Worm (Caenorhabditis elegans) whole organism, L1 larva: ENCODE results near the gene odd-1.
A peak's percentile ranks its signal among the peaks of the same experiment; 100 is the strongest.

Experiments
- C04F5.9 ChIP-seq: sonication (generic microtip); optimal IDR thresholded peaks from 2 replicates; lab custom pipeline; 2016; ENCODE audit warnings: missing genetic modification characterization, missing compliant biosample characterization
- Y116A8C.19 ChIP-seq: sonication (generic microtip); optimal IDR thresholded peaks from 2 replicates; lab custom pipeline; 2016; ENCODE audit warnings: missing compliant biosample characterization, missing genetic modification characterization, borderline replicate concordance
- aha-1 ChIP-seq: fragments of 150-350 bp; optimal IDR thresholded peaks from 2 replicates; lab custom pipeline; 2014; ENCODE audit warnings: missing biosample characterization, missing genetic modification characterization
- ama-1 ChIP-seq: fragments of 150-350 bp; optimal IDR thresholded peaks from 2 replicates; lab custom pipeline; 2014
- blmp-1 ChIP-seq: fragments of 150-350 bp; optimal IDR thresholded peaks from 2 replicates; lab custom pipeline; 2014; ENCODE audit warnings: missing biosample characterization, missing genetic modification characterization
- ceh-8 ChIP-seq: fragments of 200-800 bp; sonication (Bioruptor generic); optimal IDR thresholded peaks from 2 replicates; lab custom pipeline; 2018; ENCODE audit warnings: mild to moderate bottlenecking, missing genetic modification characterization, moderate library complexity, missing compliant biosample characterization
- ceh-82 ChIP-seq, 3 experiments: fragments of 150-350 bp in 1 of 3; sonication (generic microtip) in 2 of 3; optimal IDR thresholded peaks; 2 replicates each; lab custom pipeline; 2014 to 2017; ENCODE audit warnings: missing biosample characterization in 3 of 3, missing genetic modification characterization in 3 of 3
- ceh-88 ChIP-seq: fragments of 200-800 bp; sonication (Bioruptor generic); IDR thresholded peaks from 2 replicates; pipeline ENCODE4 v1.3.6; 2022; ENCODE audit warnings: missing genetic modification characterization, missing compliant biosample characterization
- ceh-90 ChIP-seq: sonication (generic microtip); optimal IDR thresholded peaks from 2 replicates; lab custom pipeline; 2016; ENCODE audit warnings: missing genetic modification characterization, missing compliant biosample characterization
- dpl-1 ChIP-seq, 3 experiments: fragments of 150-350 bp in 2 of 3; sonication (generic microtip) in 1 of 3; optimal IDR thresholded peaks; 2 replicates each; lab custom pipeline; 2014 to 2017; ENCODE audit warnings: missing biosample characterization in 3 of 3, missing genetic modification characterization in 3 of 3, missing genetic modification reagents in 3 of 3
- efl-1 ChIP-seq, 4 experiments: fragments of 150-350 bp; optimal IDR thresholded peaks in 3 of 4; peaks in 1 of 4; 1 replicate in 1 of 4; 2 replicates in 3 of 4; lab custom pipeline; 2014; ENCODE audit warnings: missing biosample characterization in 2 of 4, missing genetic modification characterization in 2 of 4, missing genetic modification reagents in 2 of 4
- efl-3 ChIP-seq: fragments of 200-800 bp; sonication (Bioruptor generic); optimal IDR thresholded peaks from 2 replicates; lab custom pipeline; 2018; ENCODE audit warnings: mild to moderate bottlenecking, missing genetic modification characterization, missing compliant biosample characterization
- egl-13 ChIP-seq: sonication (generic microtip); optimal IDR thresholded peaks from 2 replicates; lab custom pipeline; 2016; ENCODE audit warnings: missing genotype, missing genetic modification reagents, missing genetic modification characterization, missing compliant biosample characterization
- egl-27 ChIP-seq, 2 experiments: fragments of 150-350 bp in 1 of 2; sonication (generic microtip); optimal IDR thresholded peaks; 3 replicates each; lab custom pipeline; 2017 to 2018; ENCODE audit warnings: missing biosample characterization in 2 of 2, missing genetic modification characterization in 2 of 2, missing genetic modification reagents in 2 of 2
- elt-2 ChIP-seq: sonication (generic microtip); optimal IDR thresholded peaks from 2 replicates; lab custom pipeline; 2016; ENCODE audit warnings: missing genetic modification characterization, mild to moderate bottlenecking, inconsistent platforms, missing compliant biosample characterization, missing genetic modification reagents
- fos-1 ChIP-seq: fragments of 150-350 bp; optimal IDR thresholded peaks from 2 replicates; lab custom pipeline; 2014; ENCODE audit warnings: missing biosample characterization, missing genetic modification characterization
- grh-1 ChIP-seq: fragments of 200-800 bp; sonication (Bioruptor generic); IDR thresholded peaks from 2 replicates; pipeline ENCODE4 v1.3.6; 2022; ENCODE audit warnings: missing genetic modification reagents, missing genetic modification characterization, missing compliant biosample characterization
- hlh-17 ChIP-seq: fragments of 200-800 bp; sonication (Bioruptor generic); optimal IDR thresholded peaks from 2 replicates; lab custom pipeline; 2018; ENCODE audit warnings: missing genetic modification characterization, mild to moderate bottlenecking, missing compliant biosample characterization, moderate library complexity, borderline replicate concordance
- irx-1 ChIP-seq: sonication (generic microtip); optimal IDR thresholded peaks from 2 replicates; lab custom pipeline; 2016; ENCODE audit warnings: missing genetic modification characterization, missing compliant biosample characterization
- isw-1 ChIP-seq: fragments of 200-800 bp; sonication (Bioruptor generic); IDR thresholded peaks from 2 replicates; pipeline ENCODE4 v1.3.6; 2022; ENCODE audit warnings: missing genetic modification characterization, missing compliant biosample characterization
- lin-13 ChIP-seq: fragments of 150-350 bp; optimal IDR thresholded peaks from 2 replicates; lab custom pipeline; 2014; ENCODE audit warnings: missing biosample characterization, missing genetic modification reagents, missing genetic modification characterization
- lin-15B ChIP-seq: fragments of 150-350 bp; sonication (generic microtip); optimal IDR thresholded peaks from 3 replicates; lab custom pipeline; 2014; ENCODE audit warnings: missing biosample characterization, missing genetic modification characterization
- mab-9 ChIP-seq: fragments of 200-800 bp; sonication (Bioruptor generic); IDR thresholded peaks from 2 replicates; pipeline ENCODE4 v1.3.6; 2022; ENCODE audit warnings: missing genetic modification reagents, missing genetic modification characterization, missing compliant biosample characterization
- mef-2 ChIP-seq: fragments of 150-350 bp; optimal IDR thresholded peaks from 2 replicates; lab custom pipeline; 2014; ENCODE audit warnings: missing biosample characterization, missing genetic modification characterization
- mep-1 ChIP-seq: fragments of 150-350 bp; optimal IDR thresholded peaks from 2 replicates; lab custom pipeline; 2014; ENCODE audit warnings: missing biosample characterization, missing genetic modification characterization
- nhr-11 ChIP-seq: fragments of 150-350 bp; optimal IDR thresholded peaks from 2 replicates; lab custom pipeline; 2014; ENCODE audit warnings: missing biosample characterization, missing genetic modification characterization
- nhr-20 ChIP-seq: sonication (generic microtip); optimal IDR thresholded peaks from 2 replicates; lab custom pipeline; 2016; ENCODE audit warnings: mild to moderate bottlenecking, missing genetic modification characterization, missing compliant biosample characterization
- nhr-237 ChIP-seq: fragments of 150-350 bp; optimal IDR thresholded peaks from 2 replicates; lab custom pipeline; 2014; ENCODE audit warnings: missing biosample characterization, missing genetic modification characterization
- nhr-77 ChIP-seq: fragments of 150-350 bp; optimal IDR thresholded peaks from 2 replicates; lab custom pipeline; 2014; ENCODE audit warnings: missing biosample characterization, missing genetic modification characterization
- nhr-84 ChIP-seq: sonication (generic microtip); optimal IDR thresholded peaks from 2 replicates; lab custom pipeline; 2017; ENCODE audit warnings: missing biosample characterization, missing genetic modification characterization
- nhr-85 ChIP-seq: sonication (generic microtip); peaks from one replicate; lab custom pipeline; 2016; ENCODE audit warnings: missing genetic modification characterization, inconsistent platforms, missing compliant biosample characterization
- pqm-1 ChIP-seq: sonication (generic microtip); optimal IDR thresholded peaks from 3 replicates; lab custom pipeline; 2017; ENCODE audit warnings: missing biosample characterization, missing genetic modification characterization
- rnt-1 ChIP-seq: sonication (generic microtip); optimal IDR thresholded peaks from 2 replicates; lab custom pipeline; 2016; ENCODE audit warnings: mild to moderate bottlenecking, missing genetic modification characterization, moderate library complexity, missing compliant biosample characterization
- sox-4 ChIP-seq: sonication (generic microtip); optimal IDR thresholded peaks from 2 replicates; lab custom pipeline; 2016; ENCODE audit warnings: missing genetic modification characterization, missing compliant biosample characterization
- sptf-1 ChIP-seq: fragments of 150-350 bp; optimal IDR thresholded peaks from 2 replicates; lab custom pipeline; 2014; ENCODE audit warnings: missing biosample characterization, missing genetic modification characterization
- sup-37 ChIP-seq: fragments of 200-800 bp; sonication (Bioruptor generic); optimal IDR thresholded peaks from 2 replicates; lab custom pipeline; 2018; ENCODE audit warnings: mild to moderate bottlenecking, missing genetic modification characterization, missing compliant biosample characterization
- swsn-7 ChIP-seq: sonication (generic microtip); optimal IDR thresholded peaks from 2 replicates; lab custom pipeline; 2016; ENCODE audit warnings: missing genetic modification characterization, missing compliant biosample characterization
- tbx-2 ChIP-seq: sonication (generic microtip); optimal IDR thresholded peaks from 2 replicates; lab custom pipeline; 2016; ENCODE audit warnings: missing genetic modification characterization, missing compliant biosample characterization
- unc-98 ChIP-seq: fragments of 200-800 bp; sonication (Bioruptor generic); IDR thresholded peaks from 2 replicates; pipeline ENCODE4 v1.3.6; 2022; ENCODE audit warnings: missing genetic modification characterization, missing compliant biosample characterization
- vab-15 ChIP-seq: sonication (generic microtip); optimal IDR thresholded peaks from 2 replicates; lab custom pipeline; 2017; ENCODE audit warnings: missing genotype, mild to moderate bottlenecking, missing genetic modification characterization, missing compliant biosample characterization
- xbp-1 ChIP-seq: sonication (generic microtip); optimal IDR thresholded peaks from 2 replicates; lab custom pipeline; 2016; ENCODE audit warnings: missing genetic modification characterization, missing compliant biosample characterization
- zag-1 ChIP-seq: fragments of 150-350 bp; optimal IDR thresholded peaks from 2 replicates; lab custom pipeline; 2014; ENCODE audit warnings: missing biosample characterization, missing genetic modification characterization
- zip-4 ChIP-seq: fragments of 200-800 bp; sonication (Bioruptor generic); optimal IDR thresholded peaks from 2 replicates; lab custom pipeline; 2018; ENCODE audit warnings: mild to moderate bottlenecking, missing genetic modification characterization, moderate library complexity, missing compliant biosample characterization
- ztf-4 ChIP-seq: fragments of 150-350 bp; optimal IDR thresholded peaks from 2 replicates; lab custom pipeline; 2014; ENCODE audit warnings: missing biosample characterization, missing genetic modification characterization

Gene odd-1

ce11 chrIII:7087691-7088323, 20.3 kb upstream of the odd-1 start, which contains the start of gene fubl-2 (continued):
- TF ChIP-seq ceh-88 (GFP tag; lab: Robert Waterston, UW) = no peak
- TF ChIP-seq nhr-84 = no peak
- peak; percentile 74 for TF ChIP-seq xbp-1 (tag; lab: Kevin White, UChicago)
- TF ChIP-seq aha-1 (tag; lab: Kevin White, UChicago) = no peak
- peak; percentile 34 for TF ChIP-seq blmp-1 (tag; lab: Kevin White, UChicago)
- TF ChIP-seq efl-1 (optimal IDR thresholded peaks at IDR 0.05; lab: Kevin White, UChicago) = peak; percentile 73 to 74
- TF ChIP-seq efl-1 (GFP tag; optimal IDR thresholded peaks at IDR 0.05 in 1 of 2; lab: Kevin White, UChicago) = peak in 1 of 2 experiments; percentile 51
- TF ChIP-seq vab-15 (tag; lab: Kevin White, UChicago) = peak; percentile 51
- peak; percentile 66 for TF ChIP-seq swsn-7
- no peak for TF ChIP-seq nhr-237
- peak; percentile 51 for TF ChIP-seq irx-1 (tag; lab: Kevin White, UChicago)
- no peak for TF ChIP-seq zag-1
- TF ChIP-seq egl-13 (tag; lab: Kevin White, UChicago) = peak; percentile 73
- TF ChIP-seq pqm-1 (tag; lab: Kevin White, UChicago) = no peak
- no peak for TF ChIP-seq elt-2 (tag; lab: Kevin White, UChicago)
- TF ChIP-seq zip-4 (GFP tag; lab: Kevin White, UChicago) = no peak
- no peak for TF ChIP-seq mef-2 (tag; lab: Kevin White, UChicago)
- TF ChIP-seq tbx-2 (tag; lab: Kevin White, UChicago) = peak; percentile 67
- peak; percentile 20 for TF ChIP-seq nhr-77 (tag; lab: Kevin White, UChicago)
- TF ChIP-seq nhr-85 (tag; lab: Kevin White, UChicago) = peak; percentile 87
- TF ChIP-seq sup-37 (GFP tag; lab: Kevin White, UChicago) = no peak
- peak; percentile 94 for TF ChIP-seq rnt-1 (tag; lab: Kevin White, UChicago)
- TF ChIP-seq lin-13 (GFP tag; lab: Kevin White, UChicago) = peak; percentile 32
- peak; percentile 46 for TF ChIP-seq isw-1 (GFP tag; lab: Robert Waterston, UW)
- TF ChIP-seq unc-98 (GFP tag; lab: Robert Waterston, UW) = no peak; the same call in 1 of the 2 replicates
- TF ChIP-seq egl-27 (tag; optimal IDR thresholded peaks at IDR 0.05; lab: Kevin White, UChicago) = no peak
- peak; percentile 19 for TF ChIP-seq fos-1 (tag; lab: Kevin White, UChicago)
- no peak for TF ChIP-seq sptf-1 (tag; lab: Kevin White, UChicago)
- no peak for TF ChIP-seq hlh-17 (GFP tag; lab: Kevin White, UChicago)
- peak; percentile 66 for TF ChIP-seq lin-15B (tag; lab: Kevin White, UChicago)
- TF ChIP-seq Y116A8C.19 (tag; lab: Kevin White, UChicago) = no peak
- peak; percentile 74 for TF ChIP-seq nhr-20
- TF ChIP-seq dpl-1 (GFP tag; optimal IDR thresholded peaks at IDR 0.05; lab: Kevin White, UChicago) = peak; percentile 53 to 71 (median 54)
- no peak for TF ChIP-seq ceh-8
- peak; percentile 12 to 45 (median 20) for TF ChIP-seq ceh-82 (tag; optimal IDR thresholded peaks at IDR 0.05; lab: Kevin White, UChicago)
- no peak for TF ChIP-seq ztf-4 (tag; lab: Kevin White, UChicago)
- no peak for TF ChIP-seq efl-3 (GFP tag; lab: Kevin White, UChicago)
- TF ChIP-seq ama-1 (lab: Kevin White, UChicago) = no peak
- no peak for TF ChIP-seq grh-1 (GFP tag; lab: Robert Waterston, UW)
- TF ChIP-seq ceh-90 (tag; lab: Kevin White, UChicago) = peak; percentile 52
- peak; percentile 45 for TF ChIP-seq C04F5.9 (tag; lab: Kevin White, UChicago)
- no peak for TF ChIP-seq mab-9 (GFP tag; lab: Robert Waterston, UW)
- TF ChIP-seq sox-4 = peak; percentile 67
- TF ChIP-seq nhr-11 = no peak
- TF ChIP-seq mep-1 (tag; lab: Kevin White, UChicago) = peak; percentile 51
